Worm (Caenorhabditis elegans) whole organism, L4 larva: ENCODE results near the gene spp-16.

Source experiments
- D1046.2 ChIP-seq: fragments of 200-800 bp; sonication (Bioruptor generic); IDR thresholded peaks from 2 replicates; pipeline ENCODE4 v1.3.6; 2022; ENCODE audit warnings: missing genetic modification characterization, missing compliant biosample characterization
- F26F4.8 ChIP-seq: fragments of 200-800 bp; sonication (Bioruptor generic); conservative IDR thresholded peaks from 2 replicates; pipeline ENCODE4 v1.3.6; 2022; ENCODE audit warnings: missing genetic modification characterization, missing compliant biosample characterization
- F37D6.2 ChIP-seq: sonication (generic microtip); optimal IDR thresholded peaks from 2 replicates; lab custom pipeline; 2016; ENCODE audit warnings: mild to moderate bottlenecking, missing genetic modification characterization, missing compliant biosample characterization
- F44E2.7 ChIP-seq: fragments of 200-800 bp; sonication (Bioruptor generic); IDR thresholded peaks from 2 replicates; pipeline ENCODE4 v2.1.2; 2022; ENCODE audit warnings: missing genetic modification characterization, missing compliant biosample characterization
- F49E8.2 ChIP-seq: sonication (generic microtip); optimal IDR thresholded peaks from 2 replicates; lab custom pipeline; 2016; ENCODE audit warnings: missing compliant biosample characterization, mild to moderate bottlenecking, missing genetic modification characterization, borderline replicate concordance
- T26A8.4 ChIP-seq: fragments of 200-800 bp; sonication (Bioruptor generic); IDR thresholded peaks from 2 replicates; pipeline ENCODE4 v1.3.6; 2022; ENCODE audit warnings: missing genetic modification characterization, missing compliant biosample characterization
- Y48G9A.11 ChIP-seq: fragments of 200-800 bp; sonication (Bioruptor generic); IDR thresholded peaks from 2 replicates; pipeline ENCODE4 v1.3.6; 2022; ENCODE audit warnings: missing genetic modification reagents, missing genetic modification characterization, missing compliant biosample characterization
- Y5F2A.4 ChIP-seq: fragments of 200-800 bp; sonication (Bioruptor generic); optimal IDR thresholded peaks from 2 replicates; lab custom pipeline; 2018; ENCODE audit warnings: mild to moderate bottlenecking, missing genetic modification characterization, missing compliant biosample characterization
- Y75B8A.6 ChIP-seq: fragments of 200-800 bp; sonication (Bioruptor generic); IDR thresholded peaks from 2 replicates; pipeline ENCODE4 v1.3.6; 2022; ENCODE audit warnings: missing genetic modification reagents, missing genetic modification characterization, missing compliant biosample characterization
- ZK546.5 ChIP-seq, 2 experiments: sonication (generic microtip); optimal IDR thresholded peaks; 2 replicates each; lab custom pipeline; 2017; ENCODE audit warnings: missing biosample characterization in 2 of 2, missing genetic modification characterization in 2 of 2
- aha-1 ChIP-seq: fragments of 150-350 bp; peaks from one replicate; lab custom pipeline; 2014; ENCODE audit warnings: missing biosample characterization, missing genetic modification characterization
- attf-4 ChIP-seq: sonication (generic microtip); optimal IDR thresholded peaks from 3 replicates; lab custom pipeline; 2017; ENCODE audit warnings: missing biosample characterization, missing genetic modification characterization
- ceh-20 ChIP-seq: fragments of 200-800 bp; sonication (Bioruptor generic); IDR thresholded peaks from 2 replicates; pipeline ENCODE4 v1.3.6; 2022; ENCODE audit warnings: missing genetic modification reagents, missing genetic modification characterization, missing compliant biosample characterization
- ceh-28 ChIP-seq: fragments of 150-350 bp; optimal IDR thresholded peaks from 2 replicates; lab custom pipeline; 2014; ENCODE audit warnings: missing biosample characterization, missing genetic modification reagents, missing genetic modification characterization
- ceh-32 ChIP-seq: sonication (generic microtip); optimal IDR thresholded peaks from 2 replicates; lab custom pipeline; 2016; ENCODE audit warnings: mild to moderate bottlenecking, missing genetic modification characterization, missing compliant biosample characterization; ENCODE audit not compliant: poor library complexity
- ctbp-1 ChIP-seq: fragments of 200-800 bp; sonication (Bioruptor generic); IDR thresholded peaks from 2 replicates; pipeline ENCODE4 v1.3.6; 2022; ENCODE audit warnings: missing genetic modification reagents, missing genetic modification characterization, missing compliant biosample characterization
- daf-12 ChIP-seq: fragments of 150-350 bp; optimal IDR thresholded peaks from 2 replicates; lab custom pipeline; 2014; ENCODE audit warnings: missing biosample characterization, missing genetic modification reagents, missing genetic modification characterization
- dmd-9 ChIP-seq: fragments of 200-800 bp; sonication (Bioruptor generic); IDR thresholded peaks from 2 replicates; pipeline ENCODE4 v1.3.6; 2022; ENCODE audit warnings: missing genetic modification reagents, missing genetic modification characterization, missing compliant biosample characterization
- dpl-1 ChIP-seq: fragments of 150-350 bp; optimal IDR thresholded peaks from 2 replicates; lab custom pipeline; 2014; ENCODE audit warnings: missing biosample characterization, missing genetic modification reagents, missing genetic modification characterization
- dve-1 ChIP-seq: sonication (generic microtip); optimal IDR thresholded peaks from 2 replicates; lab custom pipeline; 2017; ENCODE audit warnings: antibody characterized with exemption, mild to moderate bottlenecking, missing genetic modification characterization, missing compliant biosample characterization; ENCODE audit not compliant: insufficient read depth
- egl-27 ChIP-seq: sonication (generic microtip); optimal IDR thresholded peaks from 3 replicates; lab custom pipeline; 2017; ENCODE audit warnings: missing biosample characterization, missing genetic modification reagents, missing genetic modification characterization
- fos-1 ChIP-seq: fragments of 150-350 bp; optimal IDR thresholded peaks from 2 replicates; lab custom pipeline; 2014; ENCODE audit warnings: missing biosample characterization, missing genetic modification characterization
- hif-1 ChIP-seq, 2 experiments: sonication (generic microtip); optimal IDR thresholded peaks; 2 replicates each; lab custom pipeline; 2016 to 2017; ENCODE audit warnings: missing compliant biosample characterization in 2 of 2, missing genetic modification characterization in 2 of 2, missing genetic modification reagents in 2 of 2, missing genotype in 2 of 2, mild to moderate bottlenecking in 1 of 2
- hlh-11 ChIP-seq: fragments of 200-800 bp; sonication (Bioruptor generic); optimal IDR thresholded peaks from 2 replicates; lab custom pipeline; 2018; ENCODE audit warnings: mild to moderate bottlenecking, missing genetic modification characterization, missing compliant biosample characterization
- lin-29 ChIP-seq: fragments of 200-800 bp; sonication (Bioruptor generic); IDR thresholded peaks from 2 replicates; pipeline ENCODE4 v1.3.6; 2022; ENCODE audit warnings: missing genetic modification reagents, missing genetic modification characterization, missing compliant biosample characterization
- lir-3 ChIP-seq: sonication (generic microtip); optimal IDR thresholded peaks from 2 replicates; lab custom pipeline; 2016; ENCODE audit warnings: mild to moderate bottlenecking, missing genetic modification characterization, missing compliant biosample characterization
- lsy-2 ChIP-seq, 2 experiments: fragments of 150-350 bp in 1 of 2; sonication (generic microtip) in 1 of 2; optimal IDR thresholded peaks; 2 replicates each; lab custom pipeline; 2014 to 2017; ENCODE audit warnings: missing biosample characterization in 2 of 2, missing genetic modification characterization in 2 of 2
- mdl-1 ChIP-seq, 2 experiments: fragments of 150-350 bp in 1 of 2; sonication (generic microtip) in 1 of 2; optimal IDR thresholded peaks; 2 replicates each; lab custom pipeline; 2014 to 2017; ENCODE audit warnings: missing biosample characterization in 2 of 2, missing genetic modification characterization in 2 of 2
- mxl-2 ChIP-seq: fragments of 200-800 bp; sonication (Bioruptor generic); conservative IDR thresholded peaks from 2 replicates; pipeline ENCODE4 v1.3.6; 2022; ENCODE audit warnings: missing genetic modification reagents, missing genetic modification characterization, missing compliant biosample characterization
- mxl-3 ChIP-seq: fragments of 200-800 bp; sonication (Bioruptor generic); optimal IDR thresholded peaks from 2 replicates; lab custom pipeline; 2018; ENCODE audit warnings: mild to moderate bottlenecking, missing genetic modification characterization, missing compliant biosample characterization
- nhr-10 ChIP-seq: fragments of 150-350 bp; optimal IDR thresholded peaks from 2 replicates; lab custom pipeline; 2014; ENCODE audit warnings: missing biosample characterization, missing genetic modification characterization
- nhr-102 ChIP-seq: sonication (generic microtip); optimal IDR thresholded peaks from 2 replicates; lab custom pipeline; 2016; ENCODE audit warnings: mild to moderate bottlenecking, missing genetic modification characterization, moderate library complexity, missing compliant biosample characterization
- nhr-237 ChIP-seq: sonication (generic microtip); optimal IDR thresholded peaks from 2 replicates; lab custom pipeline; 2017; ENCODE audit warnings: missing biosample characterization, missing genetic modification characterization
- nhr-28 ChIP-seq: fragments of 150-350 bp; optimal IDR thresholded peaks from 2 replicates; lab custom pipeline; 2014; ENCODE audit warnings: missing biosample characterization, missing genetic modification characterization
- nhr-42 ChIP-seq: fragments of 200-800 bp; sonication (Bioruptor generic); IDR thresholded peaks from 2 replicates; pipeline ENCODE4 v1.3.6; 2022; ENCODE audit warnings: missing genetic modification characterization, missing compliant biosample characterization
- nhr-48 ChIP-seq: sonication (generic microtip); optimal IDR thresholded peaks from 2 replicates; lab custom pipeline; 2016; ENCODE audit warnings: mild to moderate bottlenecking, missing genetic modification characterization, missing compliant biosample characterization
- nhr-6 ChIP-seq: fragments of 150-350 bp; optimal IDR thresholded peaks from 2 replicates; lab custom pipeline; 2014; ENCODE audit warnings: missing biosample characterization, missing genetic modification characterization
- nhr-76 ChIP-seq: fragments of 150-350 bp; optimal IDR thresholded peaks from 2 replicates; lab custom pipeline; 2014; ENCODE audit warnings: missing biosample characterization, missing genetic modification characterization
- pqm-1 ChIP-seq: sonication (generic microtip); optimal IDR thresholded peaks from 2 replicates; lab custom pipeline; 2017; ENCODE audit warnings: missing biosample characterization, missing genetic modification characterization
- sdz-12 ChIP-seq: fragments of 200-800 bp; sonication (Bioruptor generic); optimal IDR thresholded peaks from 2 replicates; lab custom pipeline; 2018; ENCODE audit warnings: mild to moderate bottlenecking, missing genetic modification characterization, missing compliant biosample characterization
- snpc-1.2 ChIP-seq: fragments of 200-800 bp; sonication (Bioruptor generic); IDR thresholded peaks from 2 replicates; pipeline ENCODE4 v1.3.6; 2022; ENCODE audit warnings: missing genetic modification reagents, missing genetic modification characterization, missing compliant biosample characterization
- spr-3 ChIP-seq: fragments of 200-800 bp; sonication (Bioruptor generic); optimal IDR thresholded peaks from 2 replicates; lab custom pipeline; 2018; ENCODE audit warnings: mild to moderate bottlenecking, missing genetic modification characterization, missing compliant biosample characterization
- tra-1 ChIP-seq: fragments of 200-800 bp; sonication (Bioruptor generic); IDR thresholded peaks from 2 replicates; pipeline ENCODE4 v1.3.6; 2022; ENCODE audit warnings: missing genetic modification reagents, missing genetic modification characterization, missing compliant biosample characterization
- unc-62 ChIP-seq, 3 experiments: fragments of 150-350 bp in 1 of 3; sonication (generic microtip); optimal IDR thresholded peaks in 2 of 3; peaks in 1 of 3; 1 replicate in 1 of 3; 2 replicates in 2 of 3; lab custom pipeline; 2014 to 2017; ENCODE audit warnings: missing biosample characterization in 3 of 3, missing genetic modification characterization in 3 of 3, missing genetic modification reagents in 3 of 3, missing genotype in 1 of 3
- vab-7 ChIP-seq: fragments of 200-800 bp; sonication (Bioruptor generic); IDR thresholded peaks from 2 replicates; pipeline ENCODE4 v1.3.6; 2022; ENCODE audit warnings: missing genetic modification reagents, missing genetic modification characterization, missing compliant biosample characterization
- ztf-11 ChIP-seq: fragments of 150-350 bp; optimal IDR thresholded peaks from 2 replicates; lab custom pipeline; 2014; ENCODE audit warnings: missing biosample characterization, missing genetic modification characterization

Gene spp-16

DNA sequence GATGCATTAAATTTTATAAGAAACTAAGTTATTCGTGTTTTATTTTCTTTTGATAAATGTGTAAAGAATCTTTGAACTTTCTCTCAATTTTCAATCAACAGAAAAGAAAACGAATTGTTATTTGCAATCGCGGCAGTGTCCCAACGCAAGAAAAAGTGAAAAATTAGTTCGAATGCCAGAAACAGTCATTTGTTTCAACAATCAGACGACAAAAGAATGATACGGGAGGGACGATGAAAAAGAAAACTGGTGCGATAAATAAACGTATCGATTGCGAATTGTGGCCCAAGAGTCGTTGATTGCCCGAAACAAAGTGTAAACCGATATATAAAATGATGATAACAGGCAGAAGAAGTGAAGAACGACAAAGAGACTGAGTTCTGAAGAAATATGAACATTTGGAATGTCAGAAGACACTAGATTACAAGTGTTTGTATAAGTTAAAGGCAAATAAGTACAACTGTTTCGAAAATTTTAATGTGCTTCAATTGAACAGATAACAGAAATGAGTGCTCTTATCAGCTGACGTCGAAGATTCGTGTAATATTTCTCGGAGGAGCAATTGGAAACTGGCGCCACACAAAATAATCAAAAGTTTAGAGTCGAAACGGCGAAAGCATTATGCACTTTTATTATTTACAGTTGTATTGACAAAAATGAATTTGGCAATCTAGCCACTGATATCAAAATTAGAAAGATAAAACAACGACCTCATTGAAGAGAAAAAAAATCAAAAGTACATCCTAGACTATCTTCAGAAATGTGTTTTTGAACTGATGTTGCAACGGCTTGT, 23.1 kb downstream of the spp-16 start (continued):
- TF ChIP-seq nhr-48 (tag; lab: Kevin White, UChicago), result peak; percentile 64
- no peak for TF ChIP-seq nhr-76 (tag; lab: Kevin White, UChicago)
- no peak for TF ChIP-seq ceh-20 (GFP tag; lab: Robert Waterston, UW)
- peak; percentile 45 for TF ChIP-seq dve-1 (tag; lab: Kevin White, UChicago)
- TF ChIP-seq pqm-1 (tag; lab: Kevin White, UChicago), result peak; percentile 79
- TF ChIP-seq nhr-237 (tag; lab: Kevin White, UChicago), result no peak
- peak; percentile 78 for TF ChIP-seq aha-1 (tag; lab: Kevin White, UChicago)

- TF ChIP-seq dmd-9, result no peak
- TF ChIP-seq dpl-1, result no peak
- peak in 1 of 2 experiments; percentile 14 for TF ChIP-seq unc-62 (GFP tag; optimal IDR thresholded peaks at IDR 0.05 in 1 of 2; lab: Kevin White, UChicago)
- no peak for TF ChIP-seq unc-62 (tag; optimal IDR thresholded peaks at IDR 0.05; lab: Kevin White, UChicago)
- TF ChIP-seq nhr-237 (tag; lab: Kevin White, UChicago), result no peak
- peak; percentile 97 for TF ChIP-seq aha-1 (tag; lab: Kevin White, UChicago)
- TF ChIP-seq nhr-6 (tag; lab: Kevin White, UChicago), result no peak
- TF ChIP-seq attf-4 (tag; lab: Kevin White, UChicago), result no peak
- TF ChIP-seq Y5F2A.4 (GFP tag; lab: Kevin White, UChicago), result no peak
- TF ChIP-seq D1046.2 (GFP tag; lab: Robert Waterston, UW), result no peak
- TF ChIP-seq mdl-1 (tag; optimal IDR thresholded peaks at IDR 0.05; lab: Kevin White, UChicago), result peak in 1 of 2 experiments; percentile 4
- no peak for TF ChIP-seq daf-12
- TF ChIP-seq hlh-11 (tag; lab: Kevin White, UChicago), result peak; percentile 12
- TF ChIP-seq hif-1 (tag; optimal IDR thresholded peaks at IDR 0.05; lab: Kevin White, UChicago), result peak in 1 of 2 experiments; percentile 85
- TF ChIP-seq egl-27 (tag; lab: Kevin White, UChicago), result no peak
- no peak for TF ChIP-seq Y48G9A.11 (GFP tag; lab: Robert Waterston, UW)
- no peak for TF ChIP-seq spr-3 (GFP tag; lab: Kevin White, UChicago)
- no peak for TF ChIP-seq lin-29
- TF ChIP-seq mxl-3 (GFP tag; lab: Kevin White, UChicago), result no peak
- TF ChIP-seq nhr-10, result no peak
- TF ChIP-seq nhr-28 (tag; lab: Kevin White, UChicago), result peak; percentile 12
- no peak for TF ChIP-seq ZK546.5 (tag; optimal IDR thresholded peaks at IDR 0.05; lab: Kevin White, UChicago)
- TF ChIP-seq snpc-1.2 (GFP tag; lab: Robert Waterston, UW), result no peak
- no peak for TF ChIP-seq nhr-42 (GFP tag; lab: Robert Waterston, UW)
- no peak for TF ChIP-seq vab-7 (GFP tag; lab: Robert Waterston, UW)
- TF ChIP-seq T26A8.4 (GFP tag; lab: Robert Waterston, UW), result no peak
- no peak for TF ChIP-seq F26F4.8 (GFP tag; lab: Robert Waterston, UW)
- no peak for TF ChIP-seq ctbp-1 (GFP tag; lab: Robert Waterston, UW)
- no peak for TF ChIP-seq Y75B8A.6 (GFP tag; lab: Robert Waterston, UW)
- peak in 1 of 2 experiments; percentile 51 for TF ChIP-seq lsy-2 (tag; optimal IDR thresholded peaks at IDR 0.05; lab: Kevin White, UChicago)
- no peak for TF ChIP-seq fos-1
- TF ChIP-seq ztf-11 (tag; lab: Kevin White, UChicago), result no peak
These were observed 24.6 kb downstream of the spp-16 start for ce11 chrV:10876512-10876911.

DNA sequence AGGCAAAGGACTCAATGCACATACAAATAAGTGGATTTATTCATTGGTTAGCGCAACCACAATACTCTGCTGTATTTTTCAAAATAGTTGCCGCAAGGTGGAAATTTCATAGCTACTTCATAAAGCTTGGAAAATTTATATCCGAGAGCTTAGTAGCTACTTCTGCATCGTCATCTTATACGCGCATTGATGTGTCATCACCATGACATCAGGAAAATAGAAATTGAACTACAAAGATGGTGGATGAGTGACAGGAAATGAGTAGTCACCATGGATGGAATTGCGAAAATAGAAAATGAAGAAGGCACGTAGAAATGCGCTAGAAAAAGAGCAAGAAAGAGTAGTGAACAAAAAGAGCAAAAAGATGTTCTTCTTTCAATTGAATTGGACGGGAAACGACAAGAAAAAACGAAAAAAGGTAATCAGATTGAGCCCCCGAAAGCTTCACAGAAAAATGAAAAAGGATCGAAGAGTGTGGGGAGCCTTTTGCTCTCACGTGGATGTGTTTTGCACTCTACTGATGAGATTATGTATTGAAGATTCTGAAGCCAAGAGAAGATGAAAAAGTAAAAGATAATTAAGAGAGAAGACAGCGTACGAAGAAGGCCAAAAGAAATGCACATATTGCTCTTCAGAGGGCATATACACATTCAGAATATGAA, 26.0 kb downstream of the spp-16 start:
- TF ChIP-seq tra-1 (GFP tag; lab: Robert Waterston, UW) (no peak), mxl-2 (no peak), F37D6.2 (no peak), ctbp-1 (GFP tag; lab: Robert Waterston, UW) (peak; percentile 68; the same call in 1 of the 2 replicates), sdz-12 (GFP tag; lab: Kevin White, UChicago) (no peak), hlh-11 (tag; lab: Kevin White, UChicago) (no peak), nhr-102 (tag; lab: Kevin White, UChicago) (no peak), nhr-76 (tag; lab: Kevin White, UChicago) (no peak), Y5F2A.4 (GFP tag; lab: Kevin White, UChicago) (no peak), hif-1 (tag; optimal IDR thresholded peaks at IDR 0.05; lab: Kevin White, UChicago) (peak in 1 of 2 experiments; percentile 24), F44E2.7 (GFP tag; lab: Robert Waterston, UW) (no peak), F49E8.2 (no peak), ceh-28 (tag; lab: Kevin White, UChicago) (no peak), lir-3 (no peak), ceh-32 (tag; lab: Kevin White, UChicago) (no peak), aha-1 (tag; lab: Kevin White, UChicago) (peak; percentile 79)
